Fruit fly (Drosophila melanogaster): ENCODE data around the gene CG9154.

The CG9154 gene

dm6 chr2L:6051212-6051621 is 19.3 kb downstream of the CG9154 start (continued):
- TF ChIP-seq CG34376 (GFP tag; optimal IDR thresholded peaks at IDR 0.05) (peak; percentile 98), CG1603 (tag; optimal IDR thresholded peaks at IDR 0.05) (peak; percentile 97), CG18764 (GFP tag; optimal IDR thresholded peaks at IDR 0.05) (peak; percentile 85), unc-4 (GFP tag; IDR thresholded peaks at IDR 0.05; ENCODE audit: partially characterized antibody) (no peak), Mad (GFP tag; optimal IDR thresholded peaks at IDR 0.05) (peak; percentile 91), ftz-f1 (GFP tag; optimal IDR thresholded peaks at IDR 0.05) (peak; percentile 79), sna (GFP tag; IDR thresholded peaks at IDR 0.05; ENCODE audit: partially characterized antibody) (no peak), run (tag; optimal IDR thresholded peaks at IDR 0.05) (peak; percentile 94), CG8944 (GFP tag; optimal IDR thresholded peaks at IDR 0.05) (peak; percentile 77), CTCF (GFP tag; optimal IDR thresholded peaks at IDR 0.05) (peak; percentile 52), HLHmδ (GFP tag; optimal IDR thresholded peaks at IDR 0.05) (no peak), Eip74EF (GFP tag; optimal IDR thresholded peaks at IDR 0.05) (peak in 1 of 2 experiments; percentile 97), CG9437 (GFP tag; optimal IDR thresholded peaks at IDR 0.05) (peak; percentile 90), twi (tag; optimal IDR thresholded peaks at IDR 0.05) (peak; percentile 89), ewg (GFP tag; optimal IDR thresholded peaks at IDR 0.05) (peak; percentile 88), CG2712 (tag; optimal IDR thresholded peaks at IDR 0.05) (peak; percentile 98), CG13296 (GFP tag; optimal IDR thresholded peaks at IDR 0.05) (peak; percentile 99), ash1 (GFP tag; optimal IDR thresholded peaks at IDR 0.05) (peak; percentile 76), CG30403 (GFP tag; optimal IDR thresholded peaks at IDR 0.05) (peak; percentile 96), CG18619 (GFP tag; optimal IDR thresholded peaks at IDR 0.05) (peak; percentile 95), YL-1 (GFP tag; optimal IDR thresholded peaks at IDR 0.05) (peak; percentile 83), Jarid2 (GFP tag; optimal IDR thresholded peaks at IDR 0.05) (peak; percentile 79), Nf-YB (GFP tag; optimal IDR thresholded peaks at IDR 0.05) (peak; percentile 85), fd96Cb (tag; optimal IDR thresholded peaks at IDR 0.05) (peak; percentile 90), pzg (GFP tag; optimal IDR thresholded peaks at IDR 0.05) (peak; percentile 10), CG10321 (GFP tag; IDR thresholded peaks at IDR 0.05) (peak; percentile 81), CG10274 (GFP tag; optimal IDR thresholded peaks at IDR 0.05) (peak; percentile 84), CG2678 (tag; optimal IDR thresholded peaks at IDR 0.05) (peak; percentile 98), Dek (tag; optimal IDR thresholded peaks at IDR 0.05) (peak; percentile 95), CG13894 (tag; optimal IDR thresholded peaks at IDR 0.05) (peak; percentile 97), Poxn (GFP tag; IDR thresholded peaks at IDR 0.05) (peak; percentile 76), CG1529 (GFP tag; optimal IDR thresholded peaks at IDR 0.05) (peak; percentile 92), CkIIα-i1 (GFP tag; IDR thresholded peaks at IDR 0.05) (peak; percentile 36; the same call in 1 of the 2 replicates), CG7839 (tag; optimal IDR thresholded peaks at IDR 0.05) (peak; percentile 96), stc (GFP tag; IDR thresholded peaks at IDR 0.05) (peak; percentile 95), CG6765 (GFP tag; optimal IDR thresholded peaks at IDR 0.05) (peak; percentile 96), PHDP (tag; optimal IDR thresholded peaks at IDR 0.05) (peak; percentile 99), ci (GFP tag; IDR thresholded peaks at IDR 0.05) (peak; percentile 99), inv (GFP tag; IDR thresholded peaks at IDR 0.05; ENCODE audit: partially characterized antibody) (no peak), dysf (GFP tag; IDR thresholded peaks at IDR 0.05) (peak; percentile 97), CG43689 (GFP tag; IDR thresholded peaks at IDR 0.05) (peak; percentile 71), Mes4 (GFP tag; optimal IDR thresholded peaks at IDR 0.05) (peak; percentile 94), CG10462 (GFP tag; optimal IDR thresholded peaks at IDR 0.05) (peak; percentile 80), Doc2 (GFP tag; IDR thresholded peaks at IDR 0.05) (no peak), hkb (optimal IDR thresholded peaks at IDR 0.05) (no peak), hkb (GFP tag; IDR thresholded peaks at IDR 0.05) (peak; percentile 99), Hey (tag; optimal IDR thresholded peaks at IDR 0.05) (peak; percentile 85), CG17328 (GFP tag; IDR thresholded peaks at IDR 0.05) (peak; percentile 96), lab (GFP tag; optimal IDR thresholded peaks at IDR 0.05) (peak; percentile 98), lbe (GFP tag; optimal IDR thresholded peaks at IDR 0.05) (peak; percentile 93), luna (GFP tag; optimal IDR thresholded peaks at IDR 0.05) (peak; percentile 83)
